Worm (Caenorhabditis elegans) whole organism, young adult: Measurements from ENCODE around the gene C10B5.1.

Experiments used
- B0019.2 ChIP-seq: fragments of 200-800 bp; sonication (Bioruptor generic); conservative IDR thresholded peaks from 2 replicates; pipeline ENCODE4 v1.3.6; 2022; ENCODE audit warnings: missing genetic modification reagents, missing genetic modification characterization, missing compliant biosample characterization
- B0336.3 ChIP-seq: fragments of 200-800 bp; sonication (Bioruptor generic); IDR thresholded peaks from 2 replicates; pipeline ENCODE4 v1.3.6; 2022; ENCODE audit warnings: missing genetic modification characterization, missing compliant biosample characterization
- D2030.7 ChIP-seq: fragments of 200-800 bp; sonication (Bioruptor generic); IDR thresholded peaks from 2 replicates; pipeline ENCODE4 v1.3.6; 2022; ENCODE audit warnings: missing genetic modification reagents, missing genetic modification characterization, missing compliant biosample characterization
- F22D6.2 ChIP-seq: sonication (generic microtip); optimal IDR thresholded peaks from 2 replicates; lab custom pipeline; 2016; ENCODE audit warnings: mild to moderate bottlenecking, missing genetic modification characterization, missing compliant biosample characterization
- F33H1.4 ChIP-seq: fragments of 200-800 bp; sonication (Bioruptor generic); IDR thresholded peaks from 2 replicates; pipeline ENCODE4 v1.3.6; 2022; ENCODE audit warnings: missing genetic modification reagents, missing genetic modification characterization, missing compliant biosample characterization
- F57A8.1 ChIP-seq: fragments of 200-800 bp; sonication (Bioruptor generic); optimal IDR thresholded peaks from 2 replicates; lab custom pipeline; 2018; ENCODE audit warnings: mild to moderate bottlenecking, missing genetic modification characterization, moderate library complexity, missing compliant biosample characterization
- F57C9.4 ChIP-seq: sonication (generic microtip); optimal IDR thresholded peaks from 2 replicates; lab custom pipeline; 2017; ENCODE audit warnings: mild to moderate bottlenecking, missing genetic modification characterization, missing compliant biosample characterization
- K11D2.4 ChIP-seq: fragments of 200-800 bp; sonication (Bioruptor generic); IDR thresholded peaks from 2 replicates; pipeline ENCODE4 v1.3.6; 2022; ENCODE audit warnings: missing genetic modification reagents, missing genetic modification characterization, missing compliant biosample characterization
- K12H6.12 ChIP-seq: fragments of 200-800 bp; sonication (Bioruptor generic); optimal IDR thresholded peaks from 2 replicates; lab custom pipeline; 2018; ENCODE audit warnings: mild to moderate bottlenecking, missing genetic modification characterization, missing compliant biosample characterization
- Y56A3A.18 ChIP-seq: fragments of 200-800 bp; sonication (Bioruptor generic); IDR thresholded peaks from 2 replicates; pipeline ENCODE4 v1.3.6; 2022; ENCODE audit warnings: missing genetic modification reagents, missing genetic modification characterization, missing compliant biosample characterization
- akir-1 ChIP-seq: fragments of 200-800 bp; sonication (Bioruptor generic); optimal IDR thresholded peaks from 2 replicates; lab custom pipeline; 2018; ENCODE audit warnings: mild to moderate bottlenecking, missing genetic modification characterization, moderate library complexity, missing compliant biosample characterization
- aptf-3 ChIP-seq: fragments of 200-800 bp; sonication (Bioruptor generic); IDR thresholded peaks from 2 replicates; pipeline ENCODE4 v1.3.6; 2022; ENCODE audit warnings: missing genetic modification characterization, missing compliant biosample characterization
- attf-3 ChIP-seq: fragments of 200-800 bp; sonication (Bioruptor generic); conservative IDR thresholded peaks from 2 replicates; pipeline ENCODE4 v1.3.6; 2022; ENCODE audit warnings: missing genetic modification reagents, missing genetic modification characterization, missing compliant biosample characterization
- egl-18 ChIP-seq: fragments of 200-800 bp; sonication (Bioruptor generic); IDR thresholded peaks from 2 replicates; pipeline ENCODE4 v1.3.6; 2022; ENCODE audit warnings: missing genetic modification reagents, missing genetic modification characterization, missing compliant biosample characterization
- fkh-3 ChIP-seq: sonication (generic microtip); optimal IDR thresholded peaks from 2 replicates; lab custom pipeline; 2016; ENCODE audit warnings: mild to moderate bottlenecking, missing genetic modification characterization, missing compliant biosample characterization
- hlh-26 ChIP-seq: fragments of 200-800 bp; sonication (Bioruptor generic); conservative IDR thresholded peaks from 2 replicates; pipeline ENCODE4 v1.3.6; 2022; ENCODE audit warnings: missing genetic modification reagents, missing genetic modification characterization, missing compliant biosample characterization
- hmg-1.2 ChIP-seq: fragments of 200-800 bp; sonication (Bioruptor generic); IDR thresholded peaks from 2 replicates; pipeline ENCODE4 v1.3.6; 2022; ENCODE audit warnings: missing genetic modification reagents, missing genetic modification characterization, missing compliant biosample characterization
- hmg-20 ChIP-seq: fragments of 200-800 bp; sonication (Bioruptor generic); IDR thresholded peaks from 2 replicates; pipeline ENCODE4 v1.3.6; 2022; ENCODE audit warnings: missing genetic modification reagents, missing genetic modification characterization, missing compliant biosample characterization
- hrde-1 ChIP-seq: sonication (generic microtip); optimal IDR thresholded peaks from 2 replicates; lab custom pipeline; 2016; ENCODE audit warnings: missing genetic modification characterization, mild to moderate bottlenecking, missing compliant biosample characterization, moderate library complexity, missing genotype, missing genetic modification reagents, borderline replicate concordance
- lin-35 ChIP-seq, 3 experiments: fragments of 150-350 bp in 2 of 3; sonication (generic microtip) in 1 of 3; optimal IDR thresholded peaks; 2 replicates each; lab custom pipeline; 2014 to 2018; ENCODE audit warnings: missing biosample characterization in 3 of 3, missing genetic modification characterization in 3 of 3, missing genetic modification reagents in 3 of 3
- mcd-1 ChIP-seq: fragments of 200-800 bp; sonication (Bioruptor generic); IDR thresholded peaks from 2 replicates; pipeline ENCODE4 v1.3.6; 2022; ENCODE audit warnings: missing genetic modification reagents, missing genetic modification characterization, missing compliant biosample characterization
- mel-28 ChIP-seq: sonication (generic microtip); optimal IDR thresholded peaks from 2 replicates; lab custom pipeline; 2016; ENCODE audit warnings: borderline replicate concordance, mild to moderate bottlenecking, missing genetic modification characterization, missing compliant biosample characterization
- nfya-1 ChIP-seq: sonication (generic microtip); optimal IDR thresholded peaks from 2 replicates; lab custom pipeline; 2017; ENCODE audit warnings: antibody characterized with exemption, missing compliant biosample characterization, missing genetic modification characterization, borderline replicate concordance; ENCODE audit not compliant: insufficient read depth
- nfyb-1 ChIP-seq: fragments of 200-800 bp; sonication (Bioruptor generic); IDR thresholded peaks from 2 replicates; pipeline ENCODE4 v1.3.6; 2022; ENCODE audit warnings: missing genetic modification reagents, missing genetic modification characterization, missing compliant biosample characterization
- nhr-120 ChIP-seq: fragments of 200-800 bp; sonication (Bioruptor generic); IDR thresholded peaks from 2 replicates; pipeline ENCODE4 v1.3.6; 2022; ENCODE audit warnings: missing genetic modification characterization, missing compliant biosample characterization
- pbrm-1 ChIP-seq: fragments of 200-800 bp; sonication (Bioruptor generic); IDR thresholded peaks from 2 replicates; pipeline ENCODE4 v1.3.6; 2022; ENCODE audit warnings: missing genetic modification reagents, missing genetic modification characterization, missing compliant biosample characterization
- rcor-1 ChIP-seq: fragments of 200-800 bp; sonication (Bioruptor generic); IDR thresholded peaks from 2 replicates; pipeline ENCODE4 v1.3.6; 2022; ENCODE audit warnings: missing genetic modification reagents, missing genetic modification characterization, missing compliant biosample characterization
- sdz-38 ChIP-seq: sonication (generic microtip); optimal IDR thresholded peaks from 2 replicates; lab custom pipeline; 2016; ENCODE audit warnings: missing genotype, missing genetic modification characterization, missing compliant biosample characterization
- snpc-3.4 ChIP-seq: sonication (generic microtip); optimal IDR thresholded peaks from 2 replicates; lab custom pipeline; 2017; ENCODE audit warnings: missing genetic modification characterization, mild to moderate bottlenecking, missing compliant biosample characterization, antibody characterized with exemption, moderate library complexity, missing genotype, missing genetic modification reagents
- snpc-4 ChIP-seq, 5 experiments: fragments of 150-350 bp in 1 of 5; sonication (generic microtip) in 4 of 5; optimal IDR thresholded peaks; 2 replicates each; lab custom pipeline; 2014 to 2018; ENCODE audit warnings: missing genetic modification characterization in 5 of 5, missing biosample characterization in 3 of 5, antibody characterized with exemption in 2 of 5, mild to moderate bottlenecking in 2 of 5, missing compliant biosample characterization in 2 of 5, missing genotype in 2 of 5, moderate library complexity in 2 of 5, missing genetic modification reagents in 1 of 5
- zim-3 ChIP-seq: sonication (generic microtip); optimal IDR thresholded peaks from 2 replicates; lab custom pipeline; 2017; ENCODE audit warnings: mild to moderate bottlenecking, missing genetic modification characterization, moderate library complexity, missing compliant biosample characterization
- ztf-22 ChIP-seq: fragments of 200-800 bp; sonication (Bioruptor generic); optimal IDR thresholded peaks from 2 replicates; lab custom pipeline; 2018; ENCODE audit warnings: mild to moderate bottlenecking, missing genetic modification characterization, moderate library complexity, missing compliant biosample characterization
- ztf-28 ChIP-seq: fragments of 200-800 bp; sonication (Bioruptor generic); IDR thresholded peaks from 2 replicates; pipeline ENCODE4 v1.3.6; 2022; ENCODE audit warnings: missing genetic modification reagents, missing genetic modification characterization, missing compliant biosample characterization
- ztf-3 ChIP-seq: fragments of 200-800 bp; sonication (Bioruptor generic); optimal IDR thresholded peaks from 2 replicates; lab custom pipeline; 2018; ENCODE audit warnings: mild to moderate bottlenecking, missing genetic modification characterization, missing compliant biosample characterization
- ztf-6 ChIP-seq: fragments of 200-800 bp; sonication (Bioruptor generic); IDR thresholded peaks from 2 replicates; pipeline ENCODE4 v1.3.6; 2022; ENCODE audit warnings: missing genetic modification reagents, missing genetic modification characterization, missing compliant biosample characterization

Gene C10B5.1

ce11 chrV:8631277-8631765 lies 50.3 kb downstream of the C10B5.1 start, which contains the start of gene atg-18 (continued):
- TF ChIP-seq egl-18 (GFP tag; lab: Robert Waterston, UW) (no peak), ztf-22 (GFP tag; lab: Kevin White, UChicago) (no peak), B0336.3 (GFP tag; lab: Robert Waterston, UW) (no peak), ztf-6 (GFP tag; lab: Robert Waterston, UW) (no peak), fkh-3 (tag; lab: Kevin White, UChicago) (no peak), ztf-28 (no peak), nfyb-1 (GFP tag; lab: Robert Waterston, UW) (peak; percentile 66; the same call in 1 of the 2 replicates), hlh-26 (GFP tag; lab: Robert Waterston, UW) (no peak), B0019.2 (GFP tag; lab: Robert Waterston, UW) (no peak), aptf-3 (GFP tag; lab: Robert Waterston, UW) (no peak), F22D6.2 (no peak), nhr-120 (GFP tag; lab: Robert Waterston, UW) (no peak), rcor-1 (GFP tag; lab: Robert Waterston, UW) (no peak; the same call in 1 of the 2 replicates), F57C9.4 (no peak), zim-3 (tag; lab: Kevin White, UChicago) (no peak), hmg-20 (GFP tag; lab: Robert Waterston, UW) (no peak), nfya-1 (tag; lab: Kevin White, UChicago) (no peak), snpc-3.4 (no peak), Y56A3A.18 (GFP tag; lab: Robert Waterston, UW) (peak; percentile 41; the same call in 1 of the 2 replicates), K12H6.12 (tag; lab: Kevin White, UChicago) (peak; percentile 56)
- TF ChIP-seq, all 124 proteins: peak for 18

ce11 chrV:8632788-8633187 lies 51.7 kb downstream of the C10B5.1 start:
- TF ChIP-seq lin-35 (GFP tag; optimal IDR thresholded peaks at IDR 0.05; lab: Kevin White, UChicago) = no peak
- no peak for TF ChIP-seq akir-1
- TF ChIP-seq sdz-38 (tag; lab: Kevin White, UChicago) = no peak
- no peak for TF ChIP-seq snpc-4 (GFP tag; optimal IDR thresholded peaks at IDR 0.05; lab: Kevin White, UChicago)
- no peak for TF ChIP-seq snpc-4 (tag; optimal IDR thresholded peaks at IDR 0.05; lab: Kevin White, UChicago)
- TF ChIP-seq F57A8.1 (GFP tag; lab: Kevin White, UChicago) = no peak
- no peak for TF ChIP-seq K11D2.4 (GFP tag; lab: Robert Waterston, UW)
- TF ChIP-seq ztf-3 = no peak
- no peak for TF ChIP-seq mel-28 (tag; lab: Kevin White, UChicago)
- no peak for TF ChIP-seq hmg-1.2
- no peak for TF ChIP-seq D2030.7 (GFP tag; lab: Robert Waterston, UW)
- TF ChIP-seq attf-3 (GFP tag; lab: Robert Waterston, UW) = no peak
- TF ChIP-seq F33H1.4 (GFP tag; lab: Robert Waterston, UW) = no peak
- TF ChIP-seq mcd-1 (GFP tag; lab: Robert Waterston, UW) = no peak
- no peak for TF ChIP-seq pbrm-1
- TF ChIP-seq nfyb-1 (GFP tag; lab: Robert Waterston, UW) = no peak
- no peak for TF ChIP-seq hrde-1
